Worm (Caenorhabditis elegans) whole organism, L4 larva: ENCODE measurements around the gene jmjd-4.

Source experiments
- D1046.2 ChIP-seq: fragments of 200-800 bp; sonication (Bioruptor generic); IDR thresholded peaks from 2 replicates; pipeline ENCODE4 v1.3.6; 2022; ENCODE audit warnings: missing genetic modification characterization, missing compliant biosample characterization
- F10B5.3 ChIP-seq: sonication (generic microtip); optimal IDR thresholded peaks from 2 replicates; lab custom pipeline; 2016; ENCODE audit warnings: mild to moderate bottlenecking, missing genetic modification characterization, missing compliant biosample characterization
- F49E8.2 ChIP-seq: sonication (generic microtip); optimal IDR thresholded peaks from 2 replicates; lab custom pipeline; 2016; ENCODE audit warnings: missing compliant biosample characterization, mild to moderate bottlenecking, missing genetic modification characterization, borderline replicate concordance
- T20F7.1 ChIP-seq: fragments of 200-800 bp; sonication (Bioruptor generic); optimal IDR thresholded peaks from 2 replicates; lab custom pipeline; 2018; ENCODE audit warnings: mild to moderate bottlenecking, missing genetic modification characterization, missing compliant biosample characterization
- Y48G9A.11 ChIP-seq: fragments of 200-800 bp; sonication (Bioruptor generic); IDR thresholded peaks from 2 replicates; pipeline ENCODE4 v1.3.6; 2022; ENCODE audit warnings: missing genetic modification reagents, missing genetic modification characterization, missing compliant biosample characterization
- aha-1 ChIP-seq: fragments of 150-350 bp; peaks from one replicate; lab custom pipeline; 2014; ENCODE audit warnings: missing biosample characterization, missing genetic modification characterization
- ama-1 ChIP-seq: fragments of 150-350 bp; optimal IDR thresholded peaks from 2 replicates; lab custom pipeline; 2014; ENCODE audit warnings: inconsistent platforms, mixed read lengths
- ceh-32 ChIP-seq: sonication (generic microtip); optimal IDR thresholded peaks from 2 replicates; lab custom pipeline; 2016; ENCODE audit warnings: mild to moderate bottlenecking, missing genetic modification characterization, missing compliant biosample characterization; ENCODE audit not compliant: poor library complexity
- ceh-62 ChIP-seq: sonication (generic microtip); optimal IDR thresholded peaks from 2 replicates; lab custom pipeline; 2017; ENCODE audit warnings: missing biosample characterization, missing genetic modification characterization
- cey-2 ChIP-seq: sonication (generic microtip); optimal IDR thresholded peaks from 3 replicates; lab custom pipeline; 2017; ENCODE audit warnings: missing genetic modification characterization, mild to moderate bottlenecking, missing compliant biosample characterization, antibody characterized with exemption, borderline replicate concordance; ENCODE audit not compliant: insufficient read depth
- daf-12 ChIP-seq: fragments of 150-350 bp; optimal IDR thresholded peaks from 2 replicates; lab custom pipeline; 2014; ENCODE audit warnings: missing biosample characterization, missing genetic modification reagents, missing genetic modification characterization
- daf-16 ChIP-seq, 3 experiments: sonication (generic microtip); optimal IDR thresholded peaks; 2 replicates each; lab custom pipeline; 2016 to 2017; ENCODE audit warnings: missing genetic modification characterization in 3 of 3, missing genetic modification reagents in 3 of 3, mild to moderate bottlenecking in 2 of 3, missing compliant biosample characterization in 2 of 3, missing biosample characterization in 1 of 3, moderate library complexity in 1 of 3
- dmd-6 ChIP-seq: fragments of 200-800 bp; sonication (Bioruptor generic); IDR thresholded peaks from 2 replicates; pipeline ENCODE4 v1.3.6; 2022; ENCODE audit warnings: missing genetic modification reagents, missing genetic modification characterization, missing compliant biosample characterization
- dmd-9 ChIP-seq: fragments of 200-800 bp; sonication (Bioruptor generic); IDR thresholded peaks from 2 replicates; pipeline ENCODE4 v1.3.6; 2022; ENCODE audit warnings: missing genetic modification reagents, missing genetic modification characterization, missing compliant biosample characterization
- dve-1 ChIP-seq: sonication (generic microtip); optimal IDR thresholded peaks from 2 replicates; lab custom pipeline; 2017; ENCODE audit warnings: antibody characterized with exemption, mild to moderate bottlenecking, missing genetic modification characterization, missing compliant biosample characterization; ENCODE audit not compliant: insufficient read depth
- egl-27 ChIP-seq: sonication (generic microtip); optimal IDR thresholded peaks from 3 replicates; lab custom pipeline; 2017; ENCODE audit warnings: missing biosample characterization, missing genetic modification reagents, missing genetic modification characterization
- egl-43 ChIP-seq: fragments of 200-800 bp; sonication (Bioruptor generic); IDR thresholded peaks from 2 replicates; pipeline ENCODE4 v1.3.6; 2022; ENCODE audit warnings: missing genetic modification reagents, missing genetic modification characterization, missing compliant biosample characterization
- fkh-10 ChIP-seq: fragments of 150-350 bp; optimal IDR thresholded peaks from 2 replicates; lab custom pipeline; 2014; ENCODE audit warnings: missing biosample characterization, missing genetic modification reagents, missing genetic modification characterization
- hlh-11 ChIP-seq: fragments of 200-800 bp; sonication (Bioruptor generic); optimal IDR thresholded peaks from 2 replicates; lab custom pipeline; 2018; ENCODE audit warnings: mild to moderate bottlenecking, missing genetic modification characterization, missing compliant biosample characterization
- hlh-30 ChIP-seq: sonication (generic microtip); optimal IDR thresholded peaks from 2 replicates; lab custom pipeline; 2017; ENCODE audit warnings: antibody characterized with exemption, mild to moderate bottlenecking, missing genetic modification characterization, missing compliant biosample characterization; ENCODE audit not compliant: insufficient read depth
- lin-1 ChIP-seq: fragments of 200-800 bp; sonication (Bioruptor generic); IDR thresholded peaks from 2 replicates; pipeline ENCODE4 v1.3.6; 2022; ENCODE audit warnings: missing genetic modification reagents, missing genetic modification characterization, missing compliant biosample characterization
- mep-1 ChIP-seq: fragments of 150-350 bp; sonication (generic microtip); optimal IDR thresholded peaks from 3 replicates; lab custom pipeline; 2014; ENCODE audit warnings: missing biosample characterization, missing genetic modification characterization
- mxl-2 ChIP-seq: fragments of 200-800 bp; sonication (Bioruptor generic); conservative IDR thresholded peaks from 2 replicates; pipeline ENCODE4 v1.3.6; 2022; ENCODE audit warnings: missing genetic modification reagents, missing genetic modification characterization, missing compliant biosample characterization
- mxl-3 ChIP-seq: fragments of 200-800 bp; sonication (Bioruptor generic); optimal IDR thresholded peaks from 2 replicates; lab custom pipeline; 2018; ENCODE audit warnings: mild to moderate bottlenecking, missing genetic modification characterization, missing compliant biosample characterization
- nhr-10 ChIP-seq: fragments of 150-350 bp; optimal IDR thresholded peaks from 2 replicates; lab custom pipeline; 2014; ENCODE audit warnings: missing biosample characterization, missing genetic modification characterization
- nhr-111 ChIP-seq: fragments of 200-800 bp; sonication (Bioruptor generic); optimal IDR thresholded peaks from 2 replicates; lab custom pipeline; 2018; ENCODE audit warnings: mild to moderate bottlenecking, missing genetic modification characterization, missing compliant biosample characterization
- nhr-25 ChIP-seq: sonication (generic microtip); optimal IDR thresholded peaks from 2 replicates; lab custom pipeline; 2017; ENCODE audit warnings: missing genetic modification characterization, mild to moderate bottlenecking, missing compliant biosample characterization, antibody characterized with exemption, moderate library complexity, borderline replicate concordance; ENCODE audit not compliant: insufficient read depth
- nhr-28 ChIP-seq: fragments of 150-350 bp; optimal IDR thresholded peaks from 2 replicates; lab custom pipeline; 2014; ENCODE audit warnings: missing biosample characterization, missing genetic modification characterization
- nhr-6 ChIP-seq: fragments of 150-350 bp; optimal IDR thresholded peaks from 2 replicates; lab custom pipeline; 2014; ENCODE audit warnings: missing biosample characterization, missing genetic modification characterization
- nhr-76 ChIP-seq: fragments of 150-350 bp; optimal IDR thresholded peaks from 2 replicates; lab custom pipeline; 2014; ENCODE audit warnings: missing biosample characterization, missing genetic modification characterization
- pha-4 ChIP-seq, 2 experiments: fragments of 150-350 bp in 1 of 2; fragments of 200-800 bp in 1 of 2; sonication (Bioruptor generic) in 1 of 2; IDR thresholded peaks in 1 of 2; optimal IDR thresholded peaks in 1 of 2; 2 replicates each; pipeline versions ENCODE4 v1.3.6 to Lab custom; 2014 to 2022; ENCODE audit warnings: missing genetic modification characterization in 2 of 2, missing genetic modification reagents in 2 of 2, missing biosample characterization in 1 of 2, missing compliant biosample characterization in 1 of 2
- php-3 ChIP-seq: fragments of 200-800 bp; sonication (Bioruptor generic); IDR thresholded peaks from 2 replicates; pipeline ENCODE4 v1.3.6; 2022; ENCODE audit warnings: missing genetic modification reagents, missing genetic modification characterization, missing compliant biosample characterization
- rbr-2 ChIP-seq: sonication (generic microtip); optimal IDR thresholded peaks from 2 replicates; lab custom pipeline; 2016; ENCODE audit warnings: missing genotype, missing genetic modification characterization, missing compliant biosample characterization
- set-16 ChIP-seq: fragments of 200-800 bp; sonication (Bioruptor generic); IDR thresholded peaks from 2 replicates; pipeline ENCODE4 v1.3.6; 2022; ENCODE audit warnings: missing genetic modification reagents, missing genetic modification characterization, missing compliant biosample characterization
- unc-62 ChIP-seq, 3 experiments: fragments of 150-350 bp in 1 of 3; sonication (generic microtip); optimal IDR thresholded peaks in 2 of 3; peaks in 1 of 3; 1 replicate in 1 of 3; 2 replicates in 2 of 3; lab custom pipeline; 2014 to 2017; ENCODE audit warnings: missing biosample characterization in 3 of 3, missing genetic modification characterization in 3 of 3, missing genetic modification reagents in 3 of 3, missing genotype in 1 of 3
- ztf-11 ChIP-seq: fragments of 150-350 bp; optimal IDR thresholded peaks from 2 replicates; lab custom pipeline; 2014; ENCODE audit warnings: missing biosample characterization, missing genetic modification characterization
- ztf-7 ChIP-seq: fragments of 150-350 bp; optimal IDR thresholded peaks from 2 replicates; lab custom pipeline; 2014; ENCODE audit warnings: missing biosample characterization, missing genetic modification characterization

Gene jmjd-4

ce11 chrIII:10329811-10330210 is 4.0 kb downstream of the jmjd-4 start (continued):
- TF ChIP-seq cey-2 (tag; lab: Kevin White, UChicago), result no peak
- peak; percentile 56 for TF ChIP-seq dmd-6 (GFP tag; lab: Robert Waterston, UW)
- no peak for TF ChIP-seq pha-4 (GFP tag; IDR thresholded peaks at IDR 0.05; lab: Robert Waterston, UW)
- no peak for TF ChIP-seq pha-4 (tag; optimal IDR thresholded peaks at IDR 0.05; lab: Kevin White, UChicago)
- 0 out of 2 replicates have a peak, but pooled peaks have one; percentile 7 for TF ChIP-seq lin-1 (GFP tag; lab: Robert Waterston, UW)
- TF ChIP-seq, all 104 proteins: peak for 13

DNA sequence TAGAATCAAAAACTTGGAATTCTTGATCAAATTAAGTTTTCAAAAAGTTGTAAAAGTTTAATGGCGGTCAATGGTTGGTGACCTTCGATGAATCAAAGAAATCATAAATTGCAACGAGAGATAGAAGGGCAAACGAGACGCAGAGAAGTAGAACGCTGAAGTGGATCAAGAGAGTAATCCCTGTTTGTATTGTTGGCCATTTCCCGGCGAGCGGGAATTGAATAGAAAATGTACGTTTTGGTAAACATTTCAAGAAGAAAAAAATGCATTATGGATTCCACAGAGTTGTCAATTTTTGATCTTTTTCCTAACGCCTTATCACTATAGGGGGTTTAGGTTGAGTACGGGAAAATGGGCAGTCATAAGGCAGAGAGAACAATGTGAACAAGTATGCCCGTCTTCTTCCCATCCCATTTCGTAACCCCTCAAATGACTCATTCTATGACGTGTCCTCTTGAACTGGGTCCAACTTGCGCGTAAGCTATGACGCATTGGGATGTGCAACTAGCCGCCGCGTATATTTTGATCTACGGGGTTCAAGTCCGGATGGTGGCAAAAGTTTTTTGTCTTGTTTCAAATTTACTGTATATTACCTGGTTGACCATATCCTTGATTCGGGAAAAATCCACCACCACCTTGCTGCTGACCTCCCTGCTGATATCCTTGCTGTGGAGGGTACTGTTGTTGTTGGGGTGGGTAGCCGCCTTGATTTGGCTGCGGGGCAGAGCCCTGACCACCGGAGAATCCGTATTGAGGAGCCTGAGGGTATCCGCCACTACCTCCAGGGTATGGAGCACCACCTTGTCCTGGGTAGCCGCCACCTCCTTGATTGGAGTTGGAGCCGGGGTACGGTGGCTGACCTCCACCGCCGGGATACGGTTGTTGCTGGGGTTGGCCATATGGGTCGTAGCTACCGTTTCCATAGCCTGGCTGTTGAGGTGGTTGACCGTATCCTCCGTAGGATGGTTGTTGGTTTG is 5.0 kb downstream of the jmjd-4 start:
- TF ChIP-seq Y48G9A.11 (GFP tag; lab: Robert Waterston, UW), result 0 out of 2 replicates have a peak, but pooled peaks have one; percentile 29
- TF ChIP-seq pha-4 (GFP tag; IDR thresholded peaks at IDR 0.05; lab: Robert Waterston, UW), result no peak
- peak; percentile 49 for TF ChIP-seq pha-4 (tag; optimal IDR thresholded peaks at IDR 0.05; lab: Kevin White, UChicago)
- no peak for TF ChIP-seq daf-12 (tag; lab: Kevin White, UChicago)
- 0 out of 2 replicates have a peak, but pooled peaks have one; percentile 7 for TF ChIP-seq php-3
- peak; percentile 29 for TF ChIP-seq nhr-6 (tag; lab: Kevin White, UChicago)
- no peak for TF ChIP-seq egl-27 (tag; lab: Kevin White, UChicago)
- peak; percentile 0 for TF ChIP-seq hlh-11 (tag; lab: Kevin White, UChicago)
- peak in 1 of 2 experiments; percentile 89 for TF ChIP-seq unc-62 (GFP tag; optimal IDR thresholded peaks at IDR 0.05 in 1 of 2; lab: Kevin White, UChicago)
- no peak for TF ChIP-seq unc-62 (tag; optimal IDR thresholded peaks at IDR 0.05; lab: Kevin White, UChicago)
- TF ChIP-seq F49E8.2 (tag; lab: Kevin White, UChicago), result no peak
- TF ChIP-seq nhr-76 (tag; lab: Kevin White, UChicago), result no peak
- TF ChIP-seq nhr-25 (tag; lab: Kevin White, UChicago), result no peak
- peak; percentile 89 for TF ChIP-seq set-16
- TF ChIP-seq hlh-30 (tag; lab: Kevin White, UChicago), result peak; percentile 32
- TF ChIP-seq nhr-10, result no peak
- peak; percentile 13 for TF ChIP-seq dve-1 (tag; lab: Kevin White, UChicago)
- peak; percentile 7 for TF ChIP-seq nhr-28 (tag; lab: Kevin White, UChicago)
- no peak for TF ChIP-seq ztf-11 (tag; lab: Kevin White, UChicago)
- TF ChIP-seq fkh-10, result no peak
- no peak for TF ChIP-seq ztf-7 (tag; lab: Kevin White, UChicago)
- TF ChIP-seq D1046.2 (GFP tag; lab: Robert Waterston, UW), result no peak
- TF ChIP-seq dmd-9 (GFP tag; lab: Robert Waterston, UW), result no peak
- no peak for TF ChIP-seq daf-16 (GFP tag; optimal IDR thresholded peaks at IDR 0.05; lab: Kevin White, UChicago)
- TF ChIP-seq daf-16 (tag; optimal IDR thresholded peaks at IDR 0.05; lab: Kevin White, UChicago), result peak; percentile 44
- no peak for TF ChIP-seq T20F7.1 (GFP tag; lab: Kevin White, UChicago)
- TF ChIP-seq mep-1, result no peak
- TF ChIP-seq mxl-3 (GFP tag; lab: Kevin White, UChicago), result no peak
- TF ChIP-seq dmd-6 (GFP tag; lab: Robert Waterston, UW), result peak; percentile 21; the same call in 1 of the 2 replicates
- no peak for TF ChIP-seq F10B5.3 (tag; lab: Kevin White, UChicago)

DNA sequence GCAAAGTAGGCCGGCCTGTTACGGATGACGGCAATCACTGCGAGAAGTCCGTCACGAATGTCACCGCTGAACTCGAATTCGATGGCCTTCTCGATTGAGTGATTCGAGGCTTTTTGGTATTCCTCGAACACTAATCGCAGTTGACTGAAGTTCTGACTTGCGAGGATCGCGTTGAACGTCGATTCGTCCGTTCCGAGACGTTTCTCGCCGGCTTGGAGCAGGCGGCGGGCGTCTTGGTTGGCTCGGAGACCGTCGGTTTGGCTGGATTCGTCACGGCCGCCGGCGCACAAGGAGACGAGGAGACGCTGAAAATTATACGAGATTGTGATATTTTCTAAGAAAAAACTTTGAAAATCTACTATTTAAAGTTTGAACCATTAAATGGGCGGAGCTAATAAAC is 7.5 kb downstream of the jmjd-4 start:
- TF ChIP-seq aha-1 (tag; lab: Kevin White, UChicago), result no peak
- TF ChIP-seq ceh-62 (tag; lab: Kevin White, UChicago), result no peak
- TF ChIP-seq nhr-111 (GFP tag; lab: Kevin White, UChicago), result no peak
- TF ChIP-seq egl-43 (GFP tag; lab: Robert Waterston, UW), result peak; percentile 61; the same call in 1 of the 2 replicates
- no peak for TF ChIP-seq dve-1 (tag; lab: Kevin White, UChicago)
- TF ChIP-seq rbr-2 (tag; lab: Kevin White, UChicago), result no peak
- no peak for TF ChIP-seq ceh-32 (tag; lab: Kevin White, UChicago)
- no peak for TF ChIP-seq mxl-2
- no peak for TF ChIP-seq ama-1 (lab: Kevin White, UChicago)
- peak; percentile 79 for TF ChIP-seq set-16
